Fruit fly (Drosophila melanogaster) whole organism, embryonic: ENCODE measurements around the gene CG33664.

Source experiments
- ATbp ChIP-seq: fragments of 200-800 bp; sonication (Bioruptor generic); optimal IDR thresholded peaks from 2 replicates; lab custom pipeline; 2017; ENCODE audit warnings: missing biosample characterization, mild to moderate bottlenecking, missing genetic modification characterization, missing genetic modification reagents
- Adf1 ChIP-seq: fragments of 200-800 bp; sonication (Bioruptor generic); IDR thresholded peaks from 2 replicates; pipeline ENCODE4 v1.3.6; 2022; ENCODE audit warnings: missing biosample characterization, missing genetic modification characterization
- Atf-2 ChIP-seq: fragments of 200-800 bp; sonication (Bioruptor generic); optimal IDR thresholded peaks from 2 replicates; lab custom pipeline; 2016; ENCODE audit warnings: missing biosample characterization, missing genetic modification characterization
- CG10267 ChIP-seq: fragments of 200-800 bp; sonication (Bioruptor generic); optimal IDR thresholded peaks from 2 replicates; lab custom pipeline; 2018; ENCODE audit warnings: missing biosample characterization, mild to moderate bottlenecking, missing genetic modification characterization, moderate library complexity
- CG10979 ChIP-seq: fragments of 200-800 bp; sonication (Bioruptor generic); optimal IDR thresholded peaks from 2 replicates; lab custom pipeline; 2018; ENCODE audit warnings: missing biosample characterization, mild to moderate bottlenecking, missing genetic modification characterization, moderate library complexity
- CG11093 ChIP-seq: fragments of 200-800 bp; sonication (Bioruptor generic); IDR thresholded peaks from 3 replicates; pipeline ENCODE4 v1.3.6; 2022; ENCODE audit warnings: missing biosample characterization, missing genetic modification characterization
- CG11695 ChIP-seq: fragments of 200-800 bp; sonication (Bioruptor generic); IDR thresholded peaks from 3 replicates; pipeline ENCODE4 v1.3.6; 2022; ENCODE audit warnings: missing biosample characterization, missing genetic modification characterization
- CG14860 ChIP-seq: fragments of 200-800 bp; sonication (Bioruptor generic); IDR thresholded peaks from 3 replicates; pipeline ENCODE4 v1.3.6; 2022; ENCODE audit warnings: missing biosample characterization, missing genetic modification characterization; ENCODE audit not compliant: partially characterized antibody
- CG15696 ChIP-seq: fragments of 200-800 bp; sonication (Bioruptor generic); optimal IDR thresholded peaks from 2 replicates; lab custom pipeline; 2019; ENCODE audit warnings: missing biosample characterization, mild to moderate bottlenecking, missing genetic modification characterization, moderate library complexity
- CG2199 ChIP-seq: fragments of 200-800 bp; sonication (Bioruptor generic); IDR thresholded peaks from 3 replicates; pipeline ENCODE4 v1.3.6; 2022; ENCODE audit warnings: missing biosample characterization, missing genetic modification characterization
- CG31441 ChIP-seq: fragments of 200-800 bp; sonication (Bioruptor generic); IDR thresholded peaks from 2 replicates; pipeline ENCODE4 v1.3.6; 2022; ENCODE audit warnings: missing biosample characterization, missing genetic modification characterization
- CG32772 ChIP-seq: fragments of 200-800 bp; sonication (Bioruptor generic); IDR thresholded peaks from 2 replicates; pipeline ENCODE4 v1.3.6; 2022; ENCODE audit warnings: missing biosample characterization, missing genetic modification characterization
- CG34376 ChIP-seq: fragments of 200-800 bp; sonication (Bioruptor generic); optimal IDR thresholded peaks from 2 replicates; lab custom pipeline; 2018; ENCODE audit warnings: missing biosample characterization, mild to moderate bottlenecking, missing genetic modification characterization
- CG43689 ChIP-seq: fragments of 200-800 bp; sonication (Bioruptor generic); IDR thresholded peaks from 2 replicates; pipeline ENCODE4 v1.3.6; 2022; ENCODE audit warnings: missing biosample characterization, missing genetic modification characterization
- CG4617 ChIP-seq: fragments of 200-800 bp; sonication (Bioruptor generic); optimal IDR thresholded peaks from 3 replicates; lab custom pipeline; 2016; ENCODE audit warnings: missing biosample characterization, missing genetic modification characterization, borderline replicate concordance
- CG5245 ChIP-seq: fragments of 200-800 bp; sonication (Bioruptor generic); optimal IDR thresholded peaks from 3 replicates; lab custom pipeline; 2016; ENCODE audit warnings: missing biosample characterization, missing genetic modification characterization
- CG5953 ChIP-seq: fragments of 200-800 bp; sonication (Bioruptor generic); IDR thresholded peaks from 2 replicates; pipeline ENCODE4 v1.3.6; 2022; ENCODE audit warnings: missing biosample characterization, missing genetic modification characterization
- CG6689 ChIP-seq: fragments of 200-800 bp; sonication (Bioruptor generic); IDR thresholded peaks from 2 replicates; pipeline ENCODE4 v1.3.6; 2022; ENCODE audit warnings: missing biosample characterization, missing genetic modification characterization
- CG8944 ChIP-seq: fragments of 200-800 bp; sonication (Bioruptor generic); optimal IDR thresholded peaks from 3 replicates; lab custom pipeline; 2016; ENCODE audit warnings: missing biosample characterization, missing genetic modification characterization
- CTCF ChIP-seq: fragments of 200-800 bp; sonication (Bioruptor generic); optimal IDR thresholded peaks from 2 replicates; lab custom pipeline; 2017; ENCODE audit warnings: missing biosample characterization, mild to moderate bottlenecking, missing genetic modification characterization, moderate library complexity
- CoRest ChIP-seq: fragments of 200-800 bp; sonication (Bioruptor generic); optimal IDR thresholded peaks from 3 replicates; lab custom pipeline; 2018; ENCODE audit warnings: missing biosample characterization, mild to moderate bottlenecking, missing genetic modification characterization, moderate library complexity
- D19B ChIP-seq: fragments of 200-800 bp; sonication (Bioruptor generic); optimal IDR thresholded peaks from 2 replicates; lab custom pipeline; 2017; ENCODE audit warnings: missing biosample characterization, mild to moderate bottlenecking, missing genetic modification characterization
- Dip3 ChIP-seq: fragments of 200-800 bp; sonication (Bioruptor generic); optimal IDR thresholded peaks from 3 replicates; lab custom pipeline; 2016; ENCODE audit warnings: missing biosample characterization, missing genetic modification characterization
- Dref ChIP-seq: fragments of 200-800 bp; sonication (Bioruptor generic); IDR thresholded peaks from 2 replicates; pipeline ENCODE4 v1.3.6; 2022; ENCODE audit warnings: missing biosample characterization, missing genetic modification characterization
- E2f1 ChIP-seq: fragments of 200-800 bp; sonication (Bioruptor generic); IDR thresholded peaks from 2 replicates; pipeline ENCODE4 v1.3.6; 2022; ENCODE audit warnings: missing biosample characterization, missing genetic modification characterization
- E2f2 ChIP-seq: fragments of 200-800 bp; sonication (Bioruptor generic); IDR thresholded peaks from 2 replicates; pipeline ENCODE4 v1.3.6; 2022; ENCODE audit warnings: missing biosample characterization, missing genetic modification characterization
- Fer3 ChIP-seq: fragments of 200-800 bp; sonication (Bioruptor generic); optimal IDR thresholded peaks from 2 replicates; lab custom pipeline; 2018; ENCODE audit warnings: missing biosample characterization, mild to moderate bottlenecking, missing genetic modification characterization, moderate library complexity
- GATAe ChIP-seq: fragments of 200-800 bp; sonication (Bioruptor generic); conservative IDR thresholded peaks from 2 replicates; pipeline ENCODE4 v1.3.6; 2022; ENCODE audit warnings: missing biosample characterization, missing genetic modification characterization
- Gug ChIP-seq: fragments of 200-800 bp; sonication (Bioruptor generic); IDR thresholded peaks from 4 replicates; pipeline ENCODE4 v1.3.6; 2022; ENCODE audit warnings: missing biosample characterization, missing genetic modification characterization
- Hr51 ChIP-seq, 2 experiments: fragments of 200-800 bp; sonication (Bioruptor generic); optimal IDR thresholded peaks; 2 replicates in 1 of 2; 3 replicates in 1 of 2; lab custom pipeline; 2016 to 2018; ENCODE audit warnings: missing biosample characterization in 2 of 2, missing genetic modification characterization in 2 of 2, mild to moderate bottlenecking in 1 of 2, moderate library complexity in 1 of 2
- MESR4 ChIP-seq: fragments of 200-800 bp; sonication (Bioruptor generic); optimal IDR thresholded peaks from 2 replicates; lab custom pipeline; 2018; ENCODE audit warnings: missing biosample characterization, mild to moderate bottlenecking, missing genetic modification characterization, moderate library complexity
- Neu2 ChIP-seq: fragments of 200-800 bp; sonication (Bioruptor generic); optimal IDR thresholded peaks from 3 replicates; lab custom pipeline; 2016; ENCODE audit warnings: missing biosample characterization, missing genetic modification characterization, borderline replicate concordance
- Nf-YC ChIP-seq: fragments of 200-800 bp; optimal IDR thresholded peaks from 3 replicates; lab custom pipeline; 2019; ENCODE audit warnings: missing biosample characterization, mild to moderate bottlenecking, missing genetic modification characterization, moderate library complexity
- abd-A ChIP-seq: fragments of 200-800 bp; sonication (Bioruptor generic); optimal IDR thresholded peaks from 3 replicates; lab custom pipeline; 2019; ENCODE audit warnings: missing biosample characterization, mild to moderate bottlenecking, missing genetic modification characterization, moderate library complexity
- amos ChIP-seq: fragments of 200-800 bp; sonication (Bioruptor generic); IDR thresholded peaks from 2 replicates; pipeline ENCODE4 v1.3.6; 2022; ENCODE audit warnings: missing biosample characterization, missing genetic modification characterization; ENCODE audit not compliant: partially characterized antibody
- bowl ChIP-seq: fragments of 200-800 bp; sonication (Bioruptor generic); IDR thresholded peaks from 2 replicates; pipeline ENCODE4 v1.3.6; 2022; ENCODE audit warnings: missing biosample characterization, missing genetic modification characterization
- br ChIP-seq: fragments of >200 bp; optimal IDR thresholded peaks from 2 replicates; lab custom pipeline; 2017
- cas ChIP-seq: fragments of 200-800 bp; sonication (Bioruptor generic); IDR thresholded peaks from 2 replicates; pipeline ENCODE4 v1.3.6; 2022; ENCODE audit warnings: missing biosample characterization, missing genetic modification characterization
- emc ChIP-seq: fragments of 200-800 bp; sonication (Bioruptor generic); optimal IDR thresholded peaks from 2 replicates; lab custom pipeline; 2016; ENCODE audit warnings: missing biosample characterization, missing genetic modification characterization
- grau ChIP-seq: fragments of 200-800 bp; optimal IDR thresholded peaks from 3 replicates; lab custom pipeline; 2019; ENCODE audit warnings: missing biosample characterization, mild to moderate bottlenecking, missing genetic modification characterization, moderate library complexity
- jigr1 ChIP-seq: fragments of 200-800 bp; sonication (Bioruptor generic); IDR thresholded peaks from 3 replicates; pipeline ENCODE4 v1.3.6; 2022; ENCODE audit warnings: missing biosample characterization, missing genetic modification characterization
- lola ChIP-seq, 3 experiments: fragments of >200 bp in 2 of 3; fragments of 200-800 bp in 1 of 3; sonication (Bioruptor generic) in 1 of 3; optimal IDR thresholded peaks; 2 replicates each; lab custom pipeline; 2017 to 2019; ENCODE audit warnings: missing biosample characterization in 3 of 3, missing genetic modification characterization in 3 of 3, mild to moderate bottlenecking in 1 of 3, moderate library complexity in 1 of 3
- nau ChIP-seq: fragments of 200-800 bp; sonication (Bioruptor generic); optimal IDR thresholded peaks from 3 replicates; lab custom pipeline; 2017; ENCODE audit warnings: missing biosample characterization, mild to moderate bottlenecking, missing genetic modification characterization, missing genetic modification reagents
- pan ChIP-seq, 4 experiments: fragments of >200 bp in 3 of 4; fragments of 200-800 bp in 1 of 4; sonication (Bioruptor generic) in 1 of 4; optimal IDR thresholded peaks in 3 of 4; IDR thresholded peaks in 1 of 4; 2 replicates each; pipeline versions ENCODE4 v1.3.6 to Lab custom; 2017 to 2022; ENCODE audit warnings: missing biosample characterization in 2 of 4, missing genetic modification characterization in 2 of 4, mixed read lengths in 1 of 4
- row ChIP-seq: fragments of 200-800 bp; sonication (Bioruptor generic); IDR thresholded peaks from 3 replicates; pipeline ENCODE4 v1.3.6; 2022; ENCODE audit warnings: missing biosample characterization, missing genetic modification characterization
- scrt ChIP-seq: fragments of 200-800 bp; sonication (Bioruptor generic); optimal IDR thresholded peaks from 2 replicates; lab custom pipeline; 2018; ENCODE audit warnings: missing biosample characterization, mild to moderate bottlenecking, missing genetic modification characterization, moderate library complexity
- shn ChIP-seq: fragments of 200-800 bp; sonication (Bioruptor generic); optimal IDR thresholded peaks from 3 replicates; lab custom pipeline; 2016; ENCODE audit warnings: missing biosample characterization, missing genetic modification characterization
- sr ChIP-seq: fragments of 200-800 bp; sonication (Bioruptor generic); IDR thresholded peaks from 3 replicates; pipeline ENCODE4 v1.3.6; 2022; ENCODE audit warnings: missing biosample characterization, missing genetic modification characterization
- tx ChIP-seq: fragments of 200-800 bp; sonication (Bioruptor generic); optimal IDR thresholded peaks from 2 replicates; lab custom pipeline; 2016; ENCODE audit warnings: missing biosample characterization, missing genetic modification characterization

Gene CG33664

dm6 chrX:6343786-6344537, 40.1 kb upstream of the CG33664 start (continued):
- peak; percentile 44; the same call in 1 of the 3 replicates for TF ChIP-seq CG11695 (GFP tag; lab: Robert Waterston, UW)
- peak; percentile 2 for TF ChIP-seq Atf-2 (GFP tag; lab: Kevin White, UChicago)
- TF ChIP-seq bowl, result peak; percentile 58; the same call in 1 of the 2 replicates
- TF ChIP-seq cas (GFP tag; lab: Robert Waterston, UW), result no peak
- peak in 1 of 2 experiments; percentile 27 for TF ChIP-seq Hr51 (GFP tag; optimal IDR thresholded peaks at IDR 0.05; lab: Kevin White, UChicago)
- no peak for TF ChIP-seq CG14860 (GFP tag; lab: Robert Waterston, UW)
- TF ChIP-seq GATAe (GFP tag; lab: Robert Waterston, UW), result no peak
- TF ChIP-seq CG31441 (GFP tag; lab: Robert Waterston, UW), result no peak
- TF ChIP-seq Adf1 (GFP tag; lab: Robert Waterston, UW), result no peak; the same call in 1 of the 2 replicates
- TF ChIP-seq Nf-YC (tag; lab: Kevin White, UChicago), result no peak
- TF ChIP-seq pan (optimal IDR thresholded peaks at IDR 0.05; lab: Kevin White, UChicago), result no peak
- peak in 1 of 2 experiments; percentile 80 for TF ChIP-seq pan (GFP tag; optimal IDR thresholded peaks at IDR 0.05 in 1 of 2, IDR thresholded peaks at IDR 0.05 in 1 of 2)
- no peak; the same call in 3 of the 4 replicates for TF ChIP-seq Gug
- TF ChIP-seq CG43689 (GFP tag; lab: Robert Waterston, UW), result no peak
- TF ChIP-seq D19B, result no peak
- peak; percentile 56 for TF ChIP-seq row (GFP tag; lab: Robert Waterston, UW)
- TF ChIP-seq jigr1 (GFP tag; lab: Robert Waterston, UW), result peak; percentile 54; the same call in 1 of the 3 replicates
- TF ChIP-seq abd-A (tag; lab: Kevin White, UChicago), result peak; percentile 49
- no peak for TF ChIP-seq br (lab: Kevin White, UChicago)
- no peak for TF ChIP-seq shn (GFP tag; lab: Kevin White, UChicago)
- no peak for TF ChIP-seq lola (GFP tag; optimal IDR thresholded peaks at IDR 0.05; lab: Kevin White, UChicago)
- TF ChIP-seq MESR4 (GFP tag; lab: Kevin White, UChicago), result no peak
- TF ChIP-seq emc (GFP tag; lab: Kevin White, UChicago), result no peak
- TF ChIP-seq CG34376 (GFP tag; lab: Kevin White, UChicago), result no peak
- no peak for TF ChIP-seq nau
- peak; percentile 47 for TF ChIP-seq CG6689 (GFP tag; lab: Robert Waterston, UW)
- TF ChIP-seq tx, result no peak
- peak; percentile 46 for TF ChIP-seq E2f1 (GFP tag; lab: Robert Waterston, UW)
- TF ChIP-seq sr (GFP tag; lab: Robert Waterston, UW), result no peak; the same call in 2 of the 3 replicates
- TF ChIP-seq scrt, result no peak
- peak; percentile 69 for TF ChIP-seq ATbp
- no peak for TF ChIP-seq Dip3 (GFP tag; lab: Kevin White, UChicago)
- no peak; the same call in 1 of the 2 replicates for TF ChIP-seq CG5953 (GFP tag; lab: Robert Waterston, UW)
- TF ChIP-seq Neu2, result no peak
- no peak for TF ChIP-seq CG4617 (GFP tag; lab: Kevin White, UChicago)
- TF ChIP-seq CG15696 (tag; lab: Kevin White, UChicago), result no peak
- TF ChIP-seq CG11093, result 0 out of 3 replicates have a peak, but pooled peaks have one; percentile 13
- no peak for TF ChIP-seq CG2199
- TF ChIP-seq grau, result no peak
- TF ChIP-seq Fer3 (tag; lab: Kevin White, UChicago), result no peak
- TF ChIP-seq Dref (GFP tag; lab: Robert Waterston, UW), result no peak
- no peak for TF ChIP-seq CTCF
- peak; percentile 9 for TF ChIP-seq CG5245
- TF ChIP-seq CG10979 (tag; lab: Kevin White, UChicago), result peak; percentile 31
- TF ChIP-seq CG8944 (GFP tag; lab: Kevin White, UChicago), result no peak
- TF ChIP-seq E2f2, result peak; percentile 37; the same call in 1 of the 2 replicates
- TF ChIP-seq CG32772 (GFP tag; lab: Robert Waterston, UW), result peak; percentile 70
- no peak for TF ChIP-seq CG10267 (tag; lab: Kevin White, UChicago)
- TF ChIP-seq CoRest (tag; lab: Kevin White, UChicago), result peak; percentile 1
- TF ChIP-seq amos, result no peak
